Fruit fly (Drosophila melanogaster) S2 (cell line): ENCODE results near the gene prd1.

Source experiments
- CG8478 ChIP-seq: fragments of >200 bp; optimal IDR thresholded peaks from 2 replicates; lab custom pipeline; 2018
- CTCF ChIP-seq, 2 experiments: fragments of >200 bp; optimal IDR thresholded peaks; 2 replicates each; lab custom pipeline; 2018

The prd1 gene

dm6 chr3R:11764279-11764880, 22.4 kb downstream of the prd1 start, which contains the start of gene Lk6:
TSS of gene Lk6 (minus strand) at chr3R:11764457.
- TF ChIP-seq CG8478 (lab: Kevin White, UChicago) (no peak), CTCF (optimal IDR thresholded peaks at IDR 0.05; lab: Kevin White, UChicago) (peak; percentile 85 to 90)

- TF ChIP-seq CG8478 (lab: Kevin White, UChicago), result no peak
- no peak for TF ChIP-seq CTCF (optimal IDR thresholded peaks at IDR 0.05; lab: Kevin White, UChicago)
Observed at dm6 chr3R:11763494-11764278, 23.1 kb downstream of the prd1 start.

dm6 chr3R:11762500-11762899, 24.3 kb downstream of the prd1 start:
- no peak for TF ChIP-seq CTCF (optimal IDR thresholded peaks at IDR 0.05; lab: Kevin White, UChicago)

dm6 chr3R:11761718-11762117, 25.1 kb downstream of the prd1 start:
- TF ChIP-seq CG8478 (lab: Kevin White, UChicago), result no peak
- TF ChIP-seq CTCF (optimal IDR thresholded peaks at IDR 0.05; lab: Kevin White, UChicago), result no peak

- TF ChIP-seq CG8478 (lab: Kevin White, UChicago) (no peak), CTCF (optimal IDR thresholded peaks at IDR 0.05; lab: Kevin White, UChicago) (no peak)
Observed at dm6 chr3R:11760669-11761387, 26.0 kb downstream of the prd1 start.

dm6 chr3R:11759971-11760370, 26.8 kb downstream of the prd1 start:
- TF ChIP-seq CG8478 (lab: Kevin White, UChicago), result no peak
- TF ChIP-seq CTCF (optimal IDR thresholded peaks at IDR 0.05; lab: Kevin White, UChicago), result no peak

dm6 chr3R:11759185-11759731, 27.6 kb downstream of the prd1 start:
- no peak for TF ChIP-seq CG8478 (lab: Kevin White, UChicago)

- TF ChIP-seq CTCF (optimal IDR thresholded peaks at IDR 0.05; lab: Kevin White, UChicago) (no peak), CG8478 (lab: Kevin White, UChicago) (no peak)
Observed at dm6 chr3R:11758507-11759184, 28.2 kb downstream of the prd1 start.

- no peak for TF ChIP-seq CG8478 (lab: Kevin White, UChicago)
- no peak for TF ChIP-seq CTCF (optimal IDR thresholded peaks at IDR 0.05; lab: Kevin White, UChicago)
Observed at dm6 chr3R:11758160-11758506, 28.7 kb downstream of the prd1 start.

- TF ChIP-seq CG8478 (lab: Kevin White, UChicago), result no peak
- no peak for TF ChIP-seq CTCF (optimal IDR thresholded peaks at IDR 0.05; lab: Kevin White, UChicago)
Observed at dm6 chr3R:11757197-11757856, 29.5 kb downstream of the prd1 start.

- no peak for TF ChIP-seq CG8478 (lab: Kevin White, UChicago)
- TF ChIP-seq CTCF (optimal IDR thresholded peaks at IDR 0.05; lab: Kevin White, UChicago), result no peak
Observed at dm6 chr3R:11756762-11757161, 30.1 kb downstream of the prd1 start.

- no peak for TF ChIP-seq CG8478 (lab: Kevin White, UChicago)
- TF ChIP-seq CTCF (optimal IDR thresholded peaks at IDR 0.05; lab: Kevin White, UChicago), result no peak
Observed at dm6 chr3R:11751756-11752155, 35.1 kb downstream of the prd1 start.

dm6 chr3R:11750294-11750432, 36.7 kb downstream of the prd1 start, which contains the start of gene CG43062:
TSS of gene CG43062 (plus strand) at chr3R:11750333.
- no peak for TF ChIP-seq CTCF (optimal IDR thresholded peaks at IDR 0.05; lab: Kevin White, UChicago)
- TF ChIP-seq CG8478 (lab: Kevin White, UChicago), result no peak
